Fruit fly (Drosophila melanogaster): Measurements from ENCODE around the gene CG33287.

DNA sequence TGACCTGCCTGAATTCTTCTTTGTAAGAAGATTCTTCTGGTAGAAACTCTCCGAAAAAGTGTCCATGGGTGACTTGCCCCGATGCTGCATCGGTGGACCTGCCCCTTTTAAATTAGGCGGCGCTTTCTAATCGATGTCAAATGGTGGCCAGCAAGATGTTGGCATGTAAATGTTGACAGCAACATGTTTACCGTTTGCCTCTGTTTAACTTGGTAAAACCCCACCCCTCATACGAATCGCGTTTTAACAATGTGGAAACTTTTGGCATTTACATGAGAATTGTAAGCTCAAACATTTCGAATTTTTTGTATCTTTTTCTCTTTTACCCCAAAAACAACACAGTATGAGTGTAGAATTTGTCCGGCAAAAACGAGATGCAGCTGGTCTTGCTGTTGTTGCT, 5.9 kb upstream of the CG33287 start:
- TF ChIP-seq D1 (tag; optimal IDR thresholded peaks at IDR 0.05), result no peak
- TF ChIP-seq CG15710 (tag; optimal IDR thresholded peaks at IDR 0.05), result no peak
- no peak for TF ChIP-seq CG10348 (GFP tag; IDR thresholded peaks at IDR 0.05)
- TF ChIP-seq CG34367 (tag; optimal IDR thresholded peaks at IDR 0.05), result no peak
- TF ChIP-seq gl (tag; optimal IDR thresholded peaks at IDR 0.05), result no peak
- no peak for TF ChIP-seq CG8159 (tag; optimal IDR thresholded peaks at IDR 0.05)
- no peak for TF ChIP-seq CG13204 (GFP tag; optimal IDR thresholded peaks at IDR 0.05)
- no peak for TF ChIP-seq CG8301 (tag; optimal IDR thresholded peaks at IDR 0.05)
- TF ChIP-seq CG12605 (GFP tag; IDR thresholded peaks at IDR 0.05), result no peak

Data from whole organism, pupa.